Worm (Caenorhabditis elegans): ENCODE results near the gene C45G9.12.
"Not testable (repeated sequence)": the region's sequence is repeated elsewhere in the genome, so short reads cannot be mapped to it uniquely, and the experiment has no call there.

The C45G9.12 gene

DNA sequence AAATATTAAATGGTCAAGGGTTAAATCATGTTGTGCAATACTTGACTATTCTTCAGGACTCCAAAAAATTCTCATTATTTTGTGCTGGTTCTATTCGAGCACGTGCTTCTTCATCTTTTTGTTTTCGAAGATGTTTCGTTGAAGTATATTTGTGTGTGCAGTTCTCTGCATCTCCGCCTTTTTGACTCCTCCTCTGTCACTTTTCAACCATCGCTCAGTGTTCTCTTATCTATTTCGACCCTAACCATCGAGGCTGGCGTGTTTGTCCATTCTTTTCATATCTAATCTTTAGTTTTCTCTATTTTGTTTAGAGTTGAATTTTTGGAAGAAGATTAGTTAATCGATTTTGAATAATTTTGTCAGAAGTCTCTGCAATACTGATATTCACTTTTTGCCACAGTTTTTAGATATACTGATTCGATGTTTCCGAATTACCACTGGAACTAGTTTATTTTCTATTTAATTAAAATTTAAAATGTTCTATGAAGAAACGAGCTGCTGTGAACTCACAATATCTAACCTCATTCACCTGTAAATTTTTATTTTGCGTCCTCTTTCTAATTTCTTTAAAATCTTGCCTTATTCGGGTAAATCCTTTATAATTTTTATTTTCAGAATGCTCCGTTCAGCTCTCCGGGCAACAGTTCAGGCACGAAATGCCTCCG is 5.9 kb upstream of the C45G9.12 start, which contains the start of gene alh-1:
Gene alh-1 (plus strand): TSS at position 615 of the 665 bp plus-strand sequence.
- TF ChIP-seq ceh-36 (tag; optimal IDR thresholded peaks at IDR 0.05) (no peak), F13C5.2 (tag; optimal IDR thresholded peaks at IDR 0.05) (no peak), ets-7 (tag; optimal IDR thresholded peaks at IDR 0.05) (no peak), tbx-11 (GFP tag; IDR thresholded peaks at IDR 0.05) (no peak), flt-1 (GFP tag; IDR thresholded peaks at IDR 0.05) (no peak), hmbx-1 (tag; optimal IDR thresholded peaks at IDR 0.05) (no peak), scrt-1 (GFP tag; IDR thresholded peaks at IDR 0.05) (no peak), ama-1 (optimal IDR thresholded peaks at IDR 0.05) (no peak), tbx-37 (GFP tag; conservative IDR thresholded peaks at IDR 0.05) (no peak), tra-4 (tag; optimal IDR thresholded peaks at IDR 0.05) (no peak), hmg-4 (GFP tag; optimal IDR thresholded peaks at IDR 0.05) (no peak), pes-1 (GFP tag; IDR thresholded peaks at IDR 0.05) (no peak), sea-1 (GFP tag; conservative IDR thresholded peaks at IDR 0.05) (no peak), B0310.2 (tag; optimal IDR thresholded peaks at IDR 0.05) (no peak), ceh-13 (GFP tag; optimal IDR thresholded peaks at IDR 0.05) (no peak), aly-1 (tag; optimal IDR thresholded peaks at IDR 0.05) (no peak)

DNA sequence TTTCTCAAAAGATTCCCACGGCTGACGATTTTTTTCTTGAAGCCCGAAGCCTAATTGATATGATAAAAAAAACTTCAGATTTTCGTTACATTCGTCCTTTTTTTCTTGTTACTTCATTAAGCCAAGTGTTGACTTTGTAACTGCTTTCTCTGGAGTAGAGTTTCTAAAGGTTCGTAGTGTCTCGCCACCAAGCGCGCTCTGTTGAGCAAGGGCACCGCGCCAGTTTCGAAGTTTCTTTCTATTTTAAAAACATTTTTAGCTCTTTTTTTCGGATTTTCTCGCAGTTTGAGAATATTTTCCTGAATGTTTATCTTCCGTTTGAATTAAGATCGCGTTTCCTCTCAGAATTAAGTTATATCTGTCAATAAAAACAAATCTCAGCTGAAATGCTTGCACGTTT is 5.2 kb upstream of the C45G9.12 start:
- TF ChIP-seq ceh-13 (GFP tag; optimal IDR thresholded peaks at IDR 0.05) (no peak), ama-1 (optimal IDR thresholded peaks at IDR 0.05) (no peak), scrt-1 (GFP tag; IDR thresholded peaks at IDR 0.05) (no peak), hmg-4 (GFP tag; optimal IDR thresholded peaks at IDR 0.05) (no peak), B0310.2 (tag; optimal IDR thresholded peaks at IDR 0.05) (no peak)

DNA sequence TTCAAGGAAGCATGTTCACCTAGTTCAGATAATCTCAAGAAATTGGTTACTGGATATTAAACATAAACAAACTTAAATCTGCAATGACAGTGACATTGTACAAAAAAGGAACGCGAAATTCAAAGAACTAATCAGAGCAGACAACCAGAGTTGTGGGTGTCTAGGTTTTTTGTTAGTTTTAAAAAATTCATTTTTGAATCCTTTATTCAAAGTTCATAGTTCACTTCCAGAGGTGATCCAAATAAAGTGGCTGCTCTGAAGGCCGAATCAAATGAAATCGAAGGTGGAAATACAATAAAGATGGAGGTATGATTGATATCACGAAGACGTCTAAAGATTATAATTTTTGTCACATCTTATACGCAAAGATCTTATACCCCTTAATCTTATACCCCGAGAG is 3.0 kb upstream of the C45G9.12 start, which contains the start of gene ttbk-6:
Gene ttbk-6 (plus strand): TSS at position 301 of the 400 bp plus-strand sequence.
- TF ChIP-seq ceh-13 (GFP tag; optimal IDR thresholded peaks at IDR 0.05) (no peak), hnd-1 (tag; optimal IDR thresholded peaks at IDR 0.05) (no peak), ama-1 (optimal IDR thresholded peaks at IDR 0.05) (no peak), B0310.2 (tag; optimal IDR thresholded peaks at IDR 0.05) (no peak), ceh-36 (tag; optimal IDR thresholded peaks at IDR 0.05) (no peak), F13C5.2 (tag; optimal IDR thresholded peaks at IDR 0.05) (no peak), tbx-37 (GFP tag; conservative IDR thresholded peaks at IDR 0.05) (no peak), hmbx-1 (tag; optimal IDR thresholded peaks at IDR 0.05) (no peak), sea-1 (GFP tag; conservative IDR thresholded peaks at IDR 0.05) (no peak), pes-1 (GFP tag; IDR thresholded peaks at IDR 0.05) (no peak), scrt-1 (GFP tag; IDR thresholded peaks at IDR 0.05) (no peak), aly-1 (tag; optimal IDR thresholded peaks at IDR 0.05) (no peak), tra-4 (tag; optimal IDR thresholded peaks at IDR 0.05) (no peak), ets-7 (tag; optimal IDR thresholded peaks at IDR 0.05) (no peak)

DNA sequence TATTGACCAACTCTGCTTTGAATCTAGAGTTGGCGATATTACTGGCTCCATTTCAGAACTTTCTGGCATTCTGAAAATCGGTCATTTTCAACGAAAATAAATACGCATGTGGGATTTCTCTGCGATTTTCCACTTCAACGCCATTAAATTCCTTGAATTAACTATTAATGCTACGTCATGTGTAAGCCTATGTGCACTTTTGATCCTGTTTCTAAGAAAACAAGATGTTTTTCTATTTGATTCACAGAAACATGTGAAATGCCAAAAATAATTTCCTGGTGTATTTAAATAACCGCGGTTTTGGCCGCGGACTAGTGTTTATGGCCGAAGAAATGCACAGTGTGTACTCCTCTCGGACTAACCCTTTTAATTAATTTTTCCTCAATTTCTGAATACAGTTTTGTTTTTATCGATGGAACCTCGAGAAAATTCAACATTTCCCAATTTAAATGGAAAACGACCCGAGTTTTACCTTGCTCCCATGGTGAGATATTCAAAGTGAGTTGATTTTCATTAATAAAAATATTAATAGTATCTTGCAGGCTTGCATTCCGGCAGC is 2.7 kb downstream of the C45G9.12 start, which contains the start of the genes C45G9.11 and C45G9.2:
Gene C45G9.11 (minus strand): TSS at position 51 of the 559 bp plus-strand sequence.
Gene C45G9.2 (plus strand): TSS at position 392 of the 559 bp plus-strand sequence.
- TF ChIP-seq hmg-4 (GFP tag; optimal IDR thresholded peaks at IDR 0.05): no peak
- TF ChIP-seq hmbx-1 (tag; optimal IDR thresholded peaks at IDR 0.05): no peak
- no peak for TF ChIP-seq ets-7 (tag; optimal IDR thresholded peaks at IDR 0.05)
- peak; percentile 59 for TF ChIP-seq F13C5.2 (tag; optimal IDR thresholded peaks at IDR 0.05)
- TF ChIP-seq flt-1 (GFP tag; IDR thresholded peaks at IDR 0.05): 0 out of 2 replicates have a peak, but pooled peaks have one; percentile 21
- no peak for TF ChIP-seq ama-1 (optimal IDR thresholded peaks at IDR 0.05)
- TF ChIP-seq ceh-13 (GFP tag; optimal IDR thresholded peaks at IDR 0.05): no peak
- TF ChIP-seq tbx-37 (GFP tag; conservative IDR thresholded peaks at IDR 0.05): peak; percentile 82; the same call in 1 of the 2 replicates
- TF ChIP-seq pes-1 (GFP tag; IDR thresholded peaks at IDR 0.05): no peak

DNA sequence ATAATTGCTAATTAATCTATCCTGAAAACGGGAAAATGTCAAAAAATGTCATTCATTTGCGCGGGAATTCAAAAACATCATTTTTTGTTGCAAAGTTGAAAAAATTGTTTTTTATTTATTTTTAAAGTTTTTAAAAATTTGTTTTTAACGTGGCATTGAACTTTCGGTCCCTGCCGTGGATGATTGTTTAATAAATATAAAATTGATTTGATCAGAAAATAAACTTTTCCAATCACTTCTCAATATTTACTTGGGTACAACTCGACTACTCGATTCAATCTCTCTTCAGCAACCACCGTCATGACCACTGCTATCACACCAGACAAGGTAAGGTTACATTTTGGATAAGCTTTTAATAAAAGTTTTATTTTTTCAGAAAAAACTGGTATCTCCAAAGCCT is 9.0 kb downstream of the C45G9.12 start, which contains the start of gene C45G9.4:
Gene C45G9.4 (plus strand): TSS at position 301 of the 400 bp plus-strand sequence.
- TF ChIP-seq F13C5.2 (tag; optimal IDR thresholded peaks at IDR 0.05); flt-1 (GFP tag; IDR thresholded peaks at IDR 0.05); ama-1 (optimal IDR thresholded peaks at IDR 0.05): not testable (repeated sequence)

DNA sequence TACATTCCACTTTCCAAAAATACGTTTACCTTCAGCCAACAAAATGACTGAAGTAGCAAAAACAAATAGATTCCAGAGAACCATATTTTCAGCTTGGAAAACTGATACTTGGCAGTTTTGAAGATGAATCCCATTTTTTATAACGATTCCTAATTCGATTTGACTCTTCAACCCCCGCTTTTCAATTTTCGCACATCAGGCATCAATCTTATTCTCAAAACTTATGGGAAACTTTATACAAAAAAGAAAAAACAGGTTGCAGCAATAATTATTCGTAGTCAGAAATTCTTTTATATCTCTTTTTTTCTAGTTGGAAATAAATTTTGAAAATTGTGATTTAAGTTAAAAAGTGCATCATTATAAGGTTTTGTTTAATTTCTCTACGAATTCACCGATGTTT is 9.6 kb downstream of the C45G9.12 start, which contains the start of gene C45G9.10:
Gene C45G9.10 (minus strand): TSS at position 101 of the 400 bp plus-strand sequence.
- no peak for TF ChIP-seq flt-1 (GFP tag; IDR thresholded peaks at IDR 0.05)
- no peak for TF ChIP-seq sea-1 (GFP tag; conservative IDR thresholded peaks at IDR 0.05)
- TF ChIP-seq ama-1 (optimal IDR thresholded peaks at IDR 0.05): no peak

DNA sequence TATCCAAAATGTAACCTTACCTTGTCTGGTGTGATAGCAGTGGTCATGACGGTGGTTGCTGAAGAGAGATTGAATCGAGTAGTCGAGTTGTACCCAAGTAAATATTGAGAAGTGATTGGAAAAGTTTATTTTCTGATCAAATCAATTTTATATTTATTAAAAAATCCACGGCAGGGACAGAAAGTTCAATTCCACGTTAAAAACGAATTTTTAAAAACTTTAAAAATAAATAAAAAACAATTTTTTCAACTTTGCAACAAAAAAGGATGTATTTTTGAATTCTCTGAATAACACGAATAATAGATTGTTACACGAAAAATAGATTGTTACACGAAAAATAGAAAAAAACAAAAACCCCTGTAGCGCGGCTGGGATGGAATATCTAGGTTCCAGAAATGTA is 15.7 kb downstream of the C45G9.12 start, which contains the start of gene C45G9.9:
Gene C45G9.9 (minus strand): TSS at position 101 of the 400 bp plus-strand sequence.
- not testable (repeated sequence) for TF ChIP-seq ceh-13 (GFP tag; optimal IDR thresholded peaks at IDR 0.05); hnd-1 (tag; optimal IDR thresholded peaks at IDR 0.05); tbx-37 (GFP tag; conservative IDR thresholded peaks at IDR 0.05)

DNA sequence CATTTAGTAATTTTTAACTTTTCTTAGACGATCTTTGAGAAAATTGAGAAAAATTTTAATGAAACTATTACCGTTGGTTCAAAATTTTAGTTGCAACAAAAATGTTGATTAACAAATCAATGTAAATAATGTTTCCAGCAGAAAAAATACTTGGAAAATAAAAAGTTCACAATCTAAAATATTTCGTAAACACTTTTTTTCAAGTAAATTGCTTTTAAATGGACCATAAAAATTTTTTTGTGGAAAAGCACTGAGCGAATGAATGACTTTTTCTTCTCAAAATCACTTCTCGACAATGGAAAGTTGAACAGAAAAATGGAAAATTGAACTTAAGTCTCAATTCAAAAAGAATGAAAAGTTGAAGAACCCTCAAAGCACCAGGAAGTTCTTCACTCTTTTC is 17.9 kb downstream of the C45G9.12 start, which contains the start of gene C45G9.8:
Gene C45G9.8 (minus strand): TSS at position 101 of the 400 bp plus-strand sequence.
- TF ChIP-seq ama-1 (optimal IDR thresholded peaks at IDR 0.05) (no peak), sea-1 (GFP tag; conservative IDR thresholded peaks at IDR 0.05) (no peak), F13C5.2 (tag; optimal IDR thresholded peaks at IDR 0.05) (no peak), hmg-4 (GFP tag; optimal IDR thresholded peaks at IDR 0.05) (no peak), scrt-1 (GFP tag; IDR thresholded peaks at IDR 0.05) (no peak)

All from whole organism, early embryonic.